Fruit fly (Drosophila melanogaster) Kc167 (cell line): ENCODE data around the gene lbl.

Experiments used
- Myc ChIP-seq: fragments of >200 bp; optimal IDR thresholded peaks from 2 replicates; lab custom pipeline; 2017; ENCODE audit warnings: missing external identifiers
- Sin3A ChIP-seq: fragments of >200 bp; optimal IDR thresholded peaks from 2 replicates; lab custom pipeline; 2018; ENCODE audit warnings: missing external identifiers
- insv ChIP-seq: fragments of >200 bp; optimal IDR thresholded peaks from 3 replicates; lab custom pipeline; 2018; ENCODE audit warnings: missing external identifiers
- psq ChIP-seq: fragments of >200 bp; optimal IDR thresholded peaks from 2 replicates; lab custom pipeline; 2017; ENCODE audit warnings: missing external identifiers
- ttk ChIP-seq: sonication (Bioruptor generic); optimal IDR thresholded peaks from 2 replicates; lab custom pipeline; 2017; ENCODE audit warnings: missing external identifiers

- TF ChIP-seq insv (lab: Kevin White, UChicago) (no peak), ttk (lab: Kevin White, UChicago) (no peak), Sin3A (lab: Kevin White, UChicago) (no peak), psq (no peak), Myc (lab: Kevin White, UChicago) (no peak)
Measured at dm6 chr3R:21445327-21445726, 11.4 kb upstream of the lbl start.
